Worm (Caenorhabditis elegans) whole organism, midembryonic: ENCODE results near the gene T23G5.3.

Experiments used
- T22C8.4 ChIP-seq: fragments of 200-800 bp; sonication (Bioruptor generic); IDR thresholded peaks from 2 replicates; pipeline ENCODE4 v1.3.6; 2022; ENCODE audit warnings: missing genetic modification characterization, missing compliant biosample characterization
- flt-1 ChIP-seq: fragments of 200-800 bp; sonication (Bioruptor generic); IDR thresholded peaks from 2 replicates; pipeline ENCODE4 v1.3.6; 2022; ENCODE audit warnings: missing genetic modification characterization, missing compliant biosample characterization
- med-1 ChIP-seq: sonication (generic microtip); optimal IDR thresholded peaks from 2 replicates; lab custom pipeline; 2017; ENCODE audit warnings: missing genetic modification characterization, mild to moderate bottlenecking, missing compliant biosample characterization, antibody characterized with exemption, missing genetic modification reagents; ENCODE audit not compliant: insufficient read depth
- tab-1 ChIP-seq: fragments of 200-800 bp; sonication (Bioruptor generic); IDR thresholded peaks from 2 replicates; pipeline ENCODE4 v1.3.6; 2022; ENCODE audit warnings: missing genetic modification characterization, missing compliant biosample characterization
- ztf-29 ChIP-seq: fragments of 200-800 bp; sonication (Bioruptor generic); IDR thresholded peaks from 2 replicates; pipeline ENCODE4 v1.3.6; 2022; ENCODE audit warnings: missing genetic modification reagents, missing genetic modification characterization, missing compliant biosample characterization

DNA sequence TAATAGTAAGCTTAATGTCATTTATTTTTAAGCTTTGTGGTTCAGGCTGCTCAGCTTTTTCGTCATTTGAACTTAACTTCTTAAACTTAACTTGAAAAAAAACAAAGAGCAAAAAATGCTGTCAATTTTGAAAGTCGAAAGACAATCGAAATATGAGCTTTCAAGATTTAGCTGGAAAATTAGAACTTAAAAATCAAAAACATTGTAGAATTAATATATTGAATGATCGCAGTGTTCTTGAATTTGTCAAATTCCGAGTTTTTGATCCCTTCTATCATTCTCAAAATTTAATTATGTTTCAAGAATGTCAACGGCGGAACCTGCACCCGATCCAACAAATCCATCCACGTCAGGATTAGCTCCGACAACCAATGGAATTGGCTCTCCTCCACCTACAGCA is 49.8 kb downstream of the T23G5.3 start, which contains the start of gene tax-4:
- TF ChIP-seq med-1 (GFP tag; lab: Kevin White, UChicago) (no peak), T22C8.4 (GFP tag; lab: Robert Waterston, UW) (no peak), ztf-29 (GFP tag; lab: Robert Waterston, UW) (no peak), tab-1 (GFP tag; lab: Robert Waterston, UW) (no peak), flt-1 (GFP tag; lab: Robert Waterston, UW) (no peak)
